Fruit fly (Drosophila melanogaster): ENCODE data around the gene lectin-28C.

dm6 chr2L:7808886-7809698, 47.8 kb upstream of the lectin-28C start:
- TF ChIP-seq Myc (optimal IDR thresholded peaks at IDR 0.05) (no peak), Sin3A (optimal IDR thresholded peaks at IDR 0.05) (no peak), ttk (optimal IDR thresholded peaks at IDR 0.05) (no peak), psq (optimal IDR thresholded peaks at IDR 0.05) (no peak), h (optimal IDR thresholded peaks at IDR 0.05) (no peak), insv (optimal IDR thresholded peaks at IDR 0.05) (no peak)

Measured in Kc167 (cell line).